Fruit fly (Drosophila melanogaster) whole organism: ENCODE results near the gene THADA.

ENCODE experiments used
- CG8478 ChIP-seq: fragments of >200 bp; optimal IDR thresholded peaks from 2 replicates; lab custom pipeline; 2018; ENCODE audit warnings: inconsistent platforms
- Dll ChIP-seq: fragments of >200 bp; optimal IDR thresholded peaks from 2 replicates; lab custom pipeline; 2017
- EcR ChIP-seq, 2 experiments: fragments of >200 bp; optimal IDR thresholded peaks; 2 replicates each; lab custom pipeline; 2017; ENCODE audit warnings: missing biosample characterization in 2 of 2, missing genetic modification characterization in 2 of 2, missing genetic modification reagents in 2 of 2
- pan ChIP-seq: fragments of >200 bp; optimal IDR thresholded peaks from 2 replicates; lab custom pipeline; 2017
- psq ChIP-seq: fragments of >200 bp; optimal IDR thresholded peaks from 2 replicates; lab custom pipeline; 2017
- usp ChIP-seq: fragments of >200 bp; optimal IDR thresholded peaks from 2 replicates; lab custom pipeline; 2017; ENCODE audit warnings: missing biosample characterization, missing genetic modification characterization, mixed read lengths

dm6 chrX:19811057-19811456 lies 54.3 kb downstream of the THADA start:
- TF ChIP-seq pan (lab: Kevin White, UChicago) (no peak), psq (lab: Kevin White, UChicago) (no peak), usp (no peak), Dll (lab: Kevin White, UChicago) (no peak), EcR (GFP tag; optimal IDR thresholded peaks at IDR 0.05; lab: Kevin White, UChicago) (no peak), CG8478 (no peak)
